Fruit fly (Drosophila melanogaster) whole organism, embryonic: ENCODE measurements around the gene PPP4R2r.
A peak's percentile ranks its signal among the peaks of the same experiment; 100 is the strongest.

Experiments
- ATbp ChIP-seq: fragments of 200-800 bp; sonication (Bioruptor generic); optimal IDR thresholded peaks from 2 replicates; lab custom pipeline; 2017; ENCODE audit warnings: missing biosample characterization, mild to moderate bottlenecking, missing genetic modification characterization, missing genetic modification reagents
- BtbVII ChIP-seq: fragments of 200-800 bp; sonication (Bioruptor generic); optimal IDR thresholded peaks from 3 replicates; lab custom pipeline; 2017; ENCODE audit warnings: missing biosample characterization, mild to moderate bottlenecking, missing genetic modification characterization
- CG10267 ChIP-seq: fragments of 200-800 bp; sonication (Bioruptor generic); optimal IDR thresholded peaks from 2 replicates; lab custom pipeline; 2018; ENCODE audit warnings: missing biosample characterization, mild to moderate bottlenecking, missing genetic modification characterization, moderate library complexity
- CG10979 ChIP-seq: fragments of 200-800 bp; sonication (Bioruptor generic); optimal IDR thresholded peaks from 2 replicates; lab custom pipeline; 2018; ENCODE audit warnings: missing biosample characterization, mild to moderate bottlenecking, missing genetic modification characterization, moderate library complexity
- CG11456 ChIP-seq: fragments of 200-800 bp; sonication (Bioruptor generic); IDR thresholded peaks from 3 replicates; pipeline ENCODE4 v1.3.6; 2022; ENCODE audit warnings: missing biosample characterization, missing genetic modification characterization
- CG12236 ChIP-seq: fragments of 200-800 bp; sonication (Bioruptor generic); optimal IDR thresholded peaks from 2 replicates; lab custom pipeline; 2016; ENCODE audit warnings: missing biosample characterization, missing genetic modification characterization
- CG12391 ChIP-seq: fragments of 200-800 bp; sonication (Bioruptor generic); optimal IDR thresholded peaks from 3 replicates; lab custom pipeline; 2018; ENCODE audit warnings: missing biosample characterization, mild to moderate bottlenecking, missing genetic modification characterization, moderate library complexity
- CG14441 ChIP-seq: fragments of 200-800 bp; sonication (Bioruptor generic); IDR thresholded peaks from 2 replicates; pipeline ENCODE4 v1.3.6; 2022; ENCODE audit warnings: missing biosample characterization, missing genetic modification characterization
- CG14710 ChIP-seq: fragments of 200-800 bp; sonication (Bioruptor generic); optimal IDR thresholded peaks from 3 replicates; lab custom pipeline; 2019; ENCODE audit warnings: missing biosample characterization, mild to moderate bottlenecking, missing genetic modification characterization, moderate library complexity
- CG15073 ChIP-seq: fragments of 200-800 bp; sonication (Bioruptor generic); optimal IDR thresholded peaks from 2 replicates; lab custom pipeline; 2016; ENCODE audit warnings: missing biosample characterization, missing genetic modification characterization
- CG1603 ChIP-seq: fragments of 200-800 bp; sonication (Bioruptor generic); optimal IDR thresholded peaks from 2 replicates; lab custom pipeline; 2019; ENCODE audit warnings: missing biosample characterization, mild to moderate bottlenecking, missing genetic modification characterization, moderate library complexity
- CG17328 ChIP-seq: fragments of 200-800 bp; sonication (Bioruptor generic); IDR thresholded peaks from 2 replicates; pipeline ENCODE4 v1.3.6; 2022; ENCODE audit warnings: missing biosample characterization, missing genetic modification characterization
- CG18764 ChIP-seq: fragments of 200-800 bp; sonication (Bioruptor generic); optimal IDR thresholded peaks from 3 replicates; lab custom pipeline; 2016; ENCODE audit warnings: missing biosample characterization, missing genetic modification characterization
- CG33557 ChIP-seq: fragments of 200-800 bp; sonication (Bioruptor generic); optimal IDR thresholded peaks from 2 replicates; lab custom pipeline; 2019; ENCODE audit warnings: missing biosample characterization, mild to moderate bottlenecking, missing genetic modification characterization, moderate library complexity
- CG4360 ChIP-seq: fragments of 200-800 bp; sonication (Bioruptor generic); IDR thresholded peaks from 2 replicates; pipeline ENCODE4 v1.3.6; 2022; ENCODE audit warnings: missing biosample characterization, missing genetic modification characterization
- CG5180 ChIP-seq: fragments of 200-800 bp; sonication (Bioruptor generic); optimal IDR thresholded peaks from 3 replicates; lab custom pipeline; 2017; ENCODE audit warnings: missing biosample characterization, missing genetic modification characterization, mild to moderate bottlenecking, moderate library complexity, missing genetic modification reagents
- CG6175 ChIP-seq: fragments of 200-800 bp; sonication (Bioruptor generic); IDR thresholded peaks from 3 replicates; pipeline ENCODE4 v1.3.6; 2022; ENCODE audit warnings: missing biosample characterization, missing genetic modification characterization
- CG6272 ChIP-seq: fragments of 200-800 bp; sonication (Bioruptor generic); IDR thresholded peaks from 2 replicates; pipeline ENCODE4 v1.3.6; 2022; ENCODE audit warnings: missing biosample characterization, missing genetic modification characterization
- CG9727 ChIP-seq: fragments of 200-800 bp; sonication (Bioruptor generic); optimal IDR thresholded peaks from 3 replicates; lab custom pipeline; 2017; ENCODE audit warnings: missing biosample characterization, mild to moderate bottlenecking, missing genetic modification characterization
- CG9817 ChIP-seq: fragments of 200-800 bp; sonication (Bioruptor generic); optimal IDR thresholded peaks from 2 replicates; lab custom pipeline; 2018; ENCODE audit warnings: missing biosample characterization, mild to moderate bottlenecking, missing genetic modification characterization, moderate library complexity
- CG9932 ChIP-seq: fragments of 200-800 bp; sonication (Bioruptor generic); IDR thresholded peaks from 2 replicates; pipeline ENCODE4 v1.3.6; 2022; ENCODE audit warnings: missing biosample characterization, missing genetic modification characterization
- Camta ChIP-seq: fragments of 200-800 bp; sonication (Bioruptor generic); optimal IDR thresholded peaks from 2 replicates; lab custom pipeline; 2016; ENCODE audit warnings: missing biosample characterization, missing genetic modification characterization
- Dad ChIP-seq: fragments of 200-800 bp; sonication (Bioruptor generic); optimal IDR thresholded peaks from 3 replicates; lab custom pipeline; 2016; ENCODE audit warnings: missing biosample characterization, missing genetic modification characterization
- Ets97D ChIP-seq: fragments of 200-800 bp; sonication (Bioruptor generic); optimal IDR thresholded peaks from 3 replicates; lab custom pipeline; 2016; ENCODE audit warnings: missing biosample characterization, missing genetic modification characterization
- Fer1 ChIP-seq: fragments of 200-800 bp; sonication (Bioruptor generic); optimal IDR thresholded peaks from 2 replicates; lab custom pipeline; 2017; ENCODE audit warnings: missing biosample characterization, mild to moderate bottlenecking, missing genetic modification characterization
- Mes4 ChIP-seq: fragments of 200-800 bp; sonication (Bioruptor generic); optimal IDR thresholded peaks from 2 replicates; lab custom pipeline; 2016; ENCODE audit warnings: missing biosample characterization, missing genetic modification characterization
- Optix ChIP-seq: fragments of 200-800 bp; sonication (Bioruptor generic); IDR thresholded peaks from 3 replicates; pipeline ENCODE4 v1.3.6; 2022; ENCODE audit warnings: missing biosample characterization, missing genetic modification characterization
- Rfx ChIP-seq: fragments of 200-800 bp; sonication (Bioruptor generic); IDR thresholded peaks from 2 replicates; pipeline ENCODE4 v1.3.6; 2022; ENCODE audit warnings: missing biosample characterization, missing genetic modification characterization
- Spps ChIP-seq: fragments of 200-800 bp; sonication (Bioruptor generic); optimal IDR thresholded peaks from 2 replicates; lab custom pipeline; 2018; ENCODE audit warnings: missing biosample characterization, mild to moderate bottlenecking, missing genetic modification characterization
- Ssrp ChIP-seq: fragments of 200-800 bp; sonication (Bioruptor generic); optimal IDR thresholded peaks from 2 replicates; lab custom pipeline; 2018; ENCODE audit warnings: missing biosample characterization, mild to moderate bottlenecking, missing genetic modification characterization, moderate library complexity
- bab2 ChIP-seq: fragments of 200-800 bp; sonication (Bioruptor generic); optimal IDR thresholded peaks from 2 replicates; lab custom pipeline; 2016; ENCODE audit warnings: missing biosample characterization, missing genetic modification characterization
- caup ChIP-seq: fragments of 200-800 bp; sonication (Bioruptor generic); optimal IDR thresholded peaks from 3 replicates; lab custom pipeline; 2017; ENCODE audit warnings: missing biosample characterization, mild to moderate bottlenecking, missing genetic modification characterization, moderate library complexity; ENCODE audit not compliant: severe bottlenecking
- crol ChIP-seq: fragments of 200-800 bp; sonication (Bioruptor generic); IDR thresholded peaks from 2 replicates; pipeline ENCODE4 v1.3.6; 2022; ENCODE audit warnings: missing biosample characterization, missing genetic modification characterization
- dmrt11E ChIP-seq: fragments of 200-800 bp; sonication (Bioruptor generic); optimal IDR thresholded peaks from 3 replicates; lab custom pipeline; 2018; ENCODE audit warnings: missing biosample characterization, mild to moderate bottlenecking, missing genetic modification characterization, moderate library complexity
- eve ChIP-seq, 2 experiments: fragments of >200 bp; optimal IDR thresholded peaks; 2 replicates each; lab custom pipeline; 2017; ENCODE audit warnings: missing biosample characterization in 2 of 2, missing genetic modification characterization in 2 of 2
- gsb-n ChIP-seq: fragments of 200-800 bp; sonication (Bioruptor generic); optimal IDR thresholded peaks from 3 replicates; lab custom pipeline; 2018; ENCODE audit warnings: missing biosample characterization, mild to moderate bottlenecking, missing genetic modification characterization
- klu ChIP-seq: fragments of 200-800 bp; sonication (Bioruptor generic); IDR thresholded peaks from 2 replicates; pipeline ENCODE4 v1.3.6; 2022; ENCODE audit warnings: missing biosample characterization, missing genetic modification characterization
- lilli ChIP-seq: fragments of 200-800 bp; sonication (Bioruptor generic); optimal IDR thresholded peaks from 3 replicates; lab custom pipeline; 2016; ENCODE audit warnings: missing biosample characterization, missing genetic modification characterization
- prd ChIP-seq, 3 experiments: fragments of >200 bp in 2 of 3; fragments of 200-800 bp in 1 of 3; sonication (Bioruptor generic) in 1 of 3; optimal IDR thresholded peaks in 2 of 3; IDR thresholded peaks in 1 of 3; 2 replicates in 2 of 3; 3 replicates in 1 of 3; pipeline versions ENCODE4 v1.3.6 to Lab custom; 2017 to 2022; ENCODE audit warnings: missing biosample characterization in 1 of 3, missing genetic modification characterization in 1 of 3
- sens ChIP-seq: fragments of 200-800 bp; sonication (Bioruptor generic); peaks from one replicate; lab custom pipeline; 2016; ENCODE audit warnings: missing biosample characterization, missing genetic modification characterization
- slbo ChIP-seq: fragments of 200-800 bp; sonication (Bioruptor generic); IDR thresholded peaks from 2 replicates; pipeline ENCODE4 v1.3.6; 2022; ENCODE audit warnings: missing biosample characterization, missing genetic modification characterization
- ssp ChIP-seq: fragments of 200-800 bp; sonication (Bioruptor generic); IDR thresholded peaks from 2 replicates; pipeline ENCODE4 v1.3.6; 2022; ENCODE audit warnings: missing biosample characterization, missing genetic modification characterization
- tin ChIP-seq: fragments of 200-800 bp; sonication (Bioruptor generic); optimal IDR thresholded peaks from 3 replicates; lab custom pipeline; 2016; ENCODE audit warnings: missing biosample characterization, missing genetic modification characterization
- toy ChIP-seq: fragments of 200-800 bp; sonication (Bioruptor generic); IDR thresholded peaks from 2 replicates; pipeline ENCODE4 v1.3.6; 2022; ENCODE audit warnings: missing biosample characterization, missing genetic modification characterization

The PPP4R2r gene

dm6 chrX:10515323-10515853 lies 36.8 kb downstream of the PPP4R2r start (continued):
- TF ChIP-seq caup (GFP tag; lab: Kevin White, UChicago) (no peak), Ets97D (GFP tag; lab: Kevin White, UChicago) (peak; percentile 16), toy (GFP tag; lab: Robert Waterston, UW) (no peak), CG14710 (tag; lab: Kevin White, UChicago) (peak; percentile 67), klu (GFP tag; lab: Robert Waterston, UW) (no peak), CG12236 (GFP tag; lab: Kevin White, UChicago) (peak; percentile 30), sens (GFP tag; lab: Kevin White, UChicago) (peak; percentile 93), CG33557 (GFP tag; lab: Kevin White, UChicago) (peak; percentile 29), ssp (GFP tag; lab: Robert Waterston, UW) (peak; percentile 28; the same call in 1 of the 2 replicates), BtbVII (GFP tag; lab: Kevin White, UChicago) (no peak), CG4360 (GFP tag; lab: Robert Waterston, UW) (peak; percentile 72), ATbp (GFP tag; lab: Kevin White, UChicago) (peak; percentile 4), CG1603 (tag; lab: Kevin White, UChicago) (peak; percentile 76), Camta (GFP tag; lab: Kevin White, UChicago) (peak; percentile 49), bab2 (GFP tag; lab: Kevin White, UChicago) (peak; percentile 42), prd (optimal IDR thresholded peaks at IDR 0.05; lab: Kevin White, UChicago) (no peak), prd (GFP tag; IDR thresholded peaks at IDR 0.05; lab: Robert Waterston, UW) (peak; percentile 96), CG5180 (GFP tag; lab: Kevin White, UChicago) (peak; percentile 5), Spps (peak; percentile 9), CG10267 (peak; percentile 61), gsb-n (tag; lab: Kevin White, UChicago) (peak; percentile 4), Dad (GFP tag; lab: Kevin White, UChicago) (peak; percentile 61), eve (GFP tag; optimal IDR thresholded peaks at IDR 0.05; lab: Kevin White, UChicago) (peak; percentile 37 to 95), CG9817 (tag; lab: Kevin White, UChicago) (no peak), lilli (GFP tag; lab: Kevin White, UChicago) (peak; percentile 52), slbo (GFP tag; lab: Robert Waterston, UW) (no peak), CG9727 (peak; percentile 91), Rfx (no peak), tin (peak; percentile 37), Mes4 (GFP tag; lab: Kevin White, UChicago) (peak; percentile 14), CG6175 (no peak), Fer1 (GFP tag; lab: Kevin White, UChicago) (no peak), CG11456 (GFP tag; lab: Robert Waterston, UW) (no peak), Optix (GFP tag; lab: Robert Waterston, UW) (no peak; the same call in 2 of the 3 replicates), CG18764 (GFP tag; lab: Kevin White, UChicago) (peak; percentile 29), dmrt11E (tag; lab: Kevin White, UChicago) (peak; percentile 76), CG15073 (no peak), Ssrp (tag; lab: Kevin White, UChicago) (peak; percentile 44), CG10979 (tag; lab: Kevin White, UChicago) (peak; percentile 79), CG17328 (GFP tag; lab: Robert Waterston, UW) (peak; percentile 73), CG9932 (no peak), CG6272 (no peak; the same call in 1 of the 2 replicates), CG12391 (tag; lab: Kevin White, UChicago) (peak; percentile 31), crol (GFP tag; lab: Robert Waterston, UW) (no peak), CG14441 (GFP tag; lab: Robert Waterston, UW) (0 out of 2 replicates have a peak, but pooled peaks have one; percentile 16)
